Fruit fly (Drosophila melanogaster) whole organism, embryonic: Measurements from ENCODE around the gene CG14960.

ENCODE experiments used
- Abd-B ChIP-seq: fragments of 200-800 bp; sonication (Bioruptor generic); optimal IDR thresholded peaks from 2 replicates; lab custom pipeline; 2018; ENCODE audit warnings: missing biosample characterization, mild to moderate bottlenecking, missing genetic modification characterization, moderate library complexity
- CG10209 ChIP-seq: fragments of 200-800 bp; sonication (Bioruptor generic); optimal IDR thresholded peaks from 3 replicates; lab custom pipeline; 2017; ENCODE audit warnings: missing biosample characterization, mild to moderate bottlenecking, missing genetic modification characterization, missing genetic modification reagents
- CG12071 ChIP-seq: fragments of 200-800 bp; sonication (Bioruptor generic); optimal IDR thresholded peaks from 3 replicates; lab custom pipeline; 2018; ENCODE audit warnings: missing biosample characterization, mild to moderate bottlenecking, missing genetic modification characterization
- CG12299 ChIP-seq: fragments of 200-800 bp; sonication (Bioruptor generic); optimal IDR thresholded peaks from 2 replicates; lab custom pipeline; 2018; ENCODE audit warnings: missing biosample characterization, mild to moderate bottlenecking, missing genetic modification characterization
- CG12769 ChIP-seq: fragments of 200-800 bp; sonication (Bioruptor generic); optimal IDR thresholded peaks from 2 replicates; lab custom pipeline; 2019; ENCODE audit warnings: missing biosample characterization, mild to moderate bottlenecking, missing genetic modification characterization, moderate library complexity
- CG14710 ChIP-seq: fragments of 200-800 bp; sonication (Bioruptor generic); optimal IDR thresholded peaks from 3 replicates; lab custom pipeline; 2019; ENCODE audit warnings: missing biosample characterization, mild to moderate bottlenecking, missing genetic modification characterization, moderate library complexity
- CG14860 ChIP-seq: fragments of 200-800 bp; sonication (Bioruptor generic); IDR thresholded peaks from 3 replicates; pipeline ENCODE4 v1.3.6; 2022; ENCODE audit warnings: missing biosample characterization, missing genetic modification characterization; ENCODE audit not compliant: partially characterized antibody
- CG14965 ChIP-seq: fragments of 200-800 bp; sonication (Bioruptor generic); optimal IDR thresholded peaks from 2 replicates; lab custom pipeline; 2016; ENCODE audit warnings: missing biosample characterization, missing genetic modification characterization, borderline replicate concordance
- CG17328 ChIP-seq: fragments of 200-800 bp; sonication (Bioruptor generic); IDR thresholded peaks from 2 replicates; pipeline ENCODE4 v1.3.6; 2022; ENCODE audit warnings: missing biosample characterization, missing genetic modification characterization
- CG30020 ChIP-seq: fragments of 200-800 bp; optimal IDR thresholded peaks from 2 replicates; lab custom pipeline; 2019; ENCODE audit warnings: missing biosample characterization, mild to moderate bottlenecking, missing genetic modification characterization, moderate library complexity
- CG34376 ChIP-seq: fragments of 200-800 bp; sonication (Bioruptor generic); optimal IDR thresholded peaks from 2 replicates; lab custom pipeline; 2018; ENCODE audit warnings: missing biosample characterization, mild to moderate bottlenecking, missing genetic modification characterization
- CG4424 ChIP-seq: fragments of 200-800 bp; sonication (Bioruptor generic); optimal IDR thresholded peaks from 3 replicates; lab custom pipeline; 2016; ENCODE audit warnings: missing biosample characterization, missing genetic modification characterization
- CG5953 ChIP-seq: fragments of 200-800 bp; sonication (Bioruptor generic); IDR thresholded peaks from 2 replicates; pipeline ENCODE4 v1.3.6; 2022; ENCODE audit warnings: missing biosample characterization, missing genetic modification characterization
- CG6654 ChIP-seq: fragments of 200-800 bp; sonication (Bioruptor generic); optimal IDR thresholded peaks from 2 replicates; lab custom pipeline; 2017; ENCODE audit warnings: missing biosample characterization, mild to moderate bottlenecking, missing genetic modification characterization
- CG7963 ChIP-seq: fragments of 200-800 bp; sonication (Bioruptor generic); IDR thresholded peaks from 3 replicates; pipeline ENCODE4 v1.3.6; 2022; ENCODE audit warnings: missing biosample characterization, missing genetic modification characterization; ENCODE audit not compliant: partially characterized antibody
- CG8290 ChIP-seq, 3 experiments: fragments of 200-800 bp; sonication (Bioruptor generic); optimal IDR thresholded peaks; 2 replicates each; lab custom pipeline; 2016 to 2019; ENCODE audit warnings: missing biosample characterization in 3 of 3, missing genetic modification characterization in 3 of 3, mild to moderate bottlenecking in 2 of 3, moderate library complexity in 1 of 3
- CG9797 ChIP-seq: fragments of 200-800 bp; sonication (Bioruptor generic); optimal IDR thresholded peaks from 3 replicates; lab custom pipeline; 2018; ENCODE audit warnings: missing biosample characterization, mild to moderate bottlenecking, missing genetic modification characterization
- CTCF ChIP-seq: fragments of 200-800 bp; sonication (Bioruptor generic); optimal IDR thresholded peaks from 2 replicates; lab custom pipeline; 2017; ENCODE audit warnings: missing biosample characterization, mild to moderate bottlenecking, missing genetic modification characterization, moderate library complexity
- Dbx ChIP-seq: fragments of 200-800 bp; sonication (Bioruptor generic); IDR thresholded peaks from 3 replicates; pipeline ENCODE4 v1.3.6; 2022; ENCODE audit warnings: missing biosample characterization, missing genetic modification characterization
- Dll ChIP-seq: fragments of 200-800 bp; sonication (Bioruptor generic); IDR thresholded peaks from 4 replicates; pipeline ENCODE4 v1.3.6; 2022; ENCODE audit warnings: missing biosample characterization, missing genetic modification characterization; ENCODE audit not compliant: partially characterized antibody
- Doc3 ChIP-seq: fragments of 200-800 bp; sonication (Bioruptor generic); IDR thresholded peaks from 3 replicates; pipeline ENCODE4 v1.3.6; 2022; ENCODE audit warnings: missing biosample characterization, missing genetic modification characterization; ENCODE audit not compliant: partially characterized antibody
- Dref ChIP-seq: fragments of 200-800 bp; sonication (Bioruptor generic); IDR thresholded peaks from 2 replicates; pipeline ENCODE4 v1.3.6; 2022; ENCODE audit warnings: missing biosample characterization, missing genetic modification characterization
- Elba2 ChIP-seq: fragments of 200-800 bp; sonication (Bioruptor generic); optimal IDR thresholded peaks from 3 replicates; lab custom pipeline; 2016; ENCODE audit warnings: missing biosample characterization, missing genetic modification characterization
- HHEX ChIP-seq: fragments of 200-800 bp; sonication (Bioruptor generic); optimal IDR thresholded peaks from 3 replicates; lab custom pipeline; 2017; ENCODE audit warnings: missing biosample characterization, mild to moderate bottlenecking, missing genetic modification characterization, missing genetic modification reagents
- HLH4C ChIP-seq: fragments of 200-800 bp; sonication (Bioruptor generic); IDR thresholded peaks from 3 replicates; pipeline ENCODE4 v1.3.6; 2022; ENCODE audit warnings: missing biosample characterization, missing genetic modification characterization; ENCODE audit not compliant: partially characterized antibody
- Hey ChIP-seq: fragments of 200-800 bp; sonication (Bioruptor generic); optimal IDR thresholded peaks from 3 replicates; lab custom pipeline; 2018; ENCODE audit warnings: missing biosample characterization, mild to moderate bottlenecking, missing genetic modification characterization
- Jarid2 ChIP-seq: fragments of 200-800 bp; sonication (Bioruptor generic); optimal IDR thresholded peaks from 3 replicates; lab custom pipeline; 2017; ENCODE audit warnings: mild to moderate bottlenecking, missing biosample characterization, missing genetic modification reagents, missing genetic modification characterization
- Meics ChIP-seq: fragments of 200-800 bp; sonication (Bioruptor generic); optimal IDR thresholded peaks from 2 replicates; lab custom pipeline; 2017; ENCODE audit warnings: missing biosample characterization, mild to moderate bottlenecking, missing genetic modification characterization
- Mes4 ChIP-seq: fragments of 200-800 bp; sonication (Bioruptor generic); optimal IDR thresholded peaks from 2 replicates; lab custom pipeline; 2016; ENCODE audit warnings: missing biosample characterization, missing genetic modification characterization
- Myb ChIP-seq: fragments of 200-800 bp; sonication (Bioruptor generic); optimal IDR thresholded peaks from 2 replicates; lab custom pipeline; 2016; ENCODE audit warnings: missing biosample characterization, missing genetic modification characterization
- dm ChIP-seq: fragments of 200-800 bp; sonication (Bioruptor generic); optimal IDR thresholded peaks from 3 replicates; lab custom pipeline; 2016; ENCODE audit warnings: missing biosample characterization, missing genetic modification characterization
- eve ChIP-seq, 2 experiments: fragments of >200 bp; optimal IDR thresholded peaks; 2 replicates each; lab custom pipeline; 2017; ENCODE audit warnings: missing biosample characterization in 2 of 2, missing genetic modification characterization in 2 of 2
- fd64A ChIP-seq: fragments of 200-800 bp; sonication (Bioruptor generic); optimal IDR thresholded peaks from 3 replicates; lab custom pipeline; 2018; ENCODE audit warnings: missing biosample characterization, mild to moderate bottlenecking, missing genetic modification characterization
- ind ChIP-seq: fragments of 200-800 bp; sonication (Bioruptor generic); optimal IDR thresholded peaks from 3 replicates; lab custom pipeline; 2016; ENCODE audit warnings: missing biosample characterization, missing genetic modification characterization
- lov ChIP-seq, 2 experiments: fragments of 200-800 bp in 1 of 2; fragments of >200 bp in 1 of 2; sonication (Bioruptor generic) in 1 of 2; IDR thresholded peaks in 1 of 2; optimal IDR thresholded peaks in 1 of 2; 2 replicates in 1 of 2; 3 replicates in 1 of 2; pipeline versions ENCODE4 v1.3.6 to Lab custom; 2017 to 2022; ENCODE audit warnings: missing biosample characterization in 1 of 2, missing genetic modification characterization in 1 of 2
- nerfin-1 ChIP-seq: fragments of 200-800 bp; sonication (Bioruptor generic); optimal IDR thresholded peaks from 3 replicates; lab custom pipeline; 2019; ENCODE audit warnings: missing biosample characterization, mild to moderate bottlenecking, missing genetic modification characterization, moderate library complexity
- nom ChIP-seq: fragments of 200-800 bp; sonication (Bioruptor generic); optimal IDR thresholded peaks from 2 replicates; lab custom pipeline; 2017; ENCODE audit warnings: missing biosample characterization, missing genetic modification characterization, mild to moderate bottlenecking, moderate library complexity, missing genetic modification reagents
- slp2 ChIP-seq: fragments of 200-800 bp; sonication (Bioruptor generic); optimal IDR thresholded peaks from 2 replicates; lab custom pipeline; 2016; ENCODE audit warnings: missing biosample characterization, missing genetic modification characterization
- stwl ChIP-seq: fragments of 200-800 bp; sonication (Bioruptor generic); optimal IDR thresholded peaks from 3 replicates; lab custom pipeline; 2018; ENCODE audit warnings: missing biosample characterization, mild to moderate bottlenecking, missing genetic modification characterization, moderate library complexity
- tgo ChIP-seq: fragments of 200-800 bp; sonication (Bioruptor generic); IDR thresholded peaks from 3 replicates; pipeline ENCODE4 v1.3.6; 2022; ENCODE audit warnings: missing biosample characterization, missing genetic modification characterization
- tll ChIP-seq, 2 experiments: fragments of 200-800 bp in 1 of 2; fragments of >200 bp in 1 of 2; sonication (Bioruptor generic) in 1 of 2; optimal IDR thresholded peaks; 2 replicates each; lab custom pipeline; 2017 to 2019; ENCODE audit warnings: missing biosample characterization in 2 of 2, missing genetic modification characterization in 2 of 2, mild to moderate bottlenecking in 1 of 2, moderate library complexity in 1 of 2
- tna ChIP-seq: fragments of 200-800 bp; sonication (Bioruptor generic); IDR thresholded peaks from 2 replicates; pipeline ENCODE4 v1.3.6; 2022; ENCODE audit warnings: missing biosample characterization, missing genetic modification characterization; ENCODE audit not compliant: partially characterized antibody
- trem ChIP-seq: fragments of 200-800 bp; optimal IDR thresholded peaks from 3 replicates; lab custom pipeline; 2019; ENCODE audit warnings: missing biosample characterization, mild to moderate bottlenecking, missing genetic modification characterization, moderate library complexity
- tx ChIP-seq: fragments of 200-800 bp; sonication (Bioruptor generic); optimal IDR thresholded peaks from 2 replicates; lab custom pipeline; 2016; ENCODE audit warnings: missing biosample characterization, missing genetic modification characterization
- vnd ChIP-seq: fragments of 200-800 bp; sonication (Bioruptor generic); IDR thresholded peaks from 3 replicates; pipeline ENCODE4 v1.3.6; 2022; ENCODE audit warnings: missing biosample characterization, missing genetic modification characterization; ENCODE audit not compliant: partially characterized antibody
- wdn ChIP-seq: fragments of 200-800 bp; sonication (Bioruptor generic); IDR thresholded peaks from 2 replicates; pipeline ENCODE4 v1.3.6; 2022; ENCODE audit warnings: missing biosample characterization, missing genetic modification characterization

Gene CG14960

dm6 chr3L:3303534-3304459 is 33.0 kb downstream of the CG14960 start, which contains the start of gene ZnT63C (continued):
- TF ChIP-seq CG9797 (GFP tag; lab: Kevin White, UChicago) (peak; percentile 82), tx (GFP tag; lab: Kevin White, UChicago) (no peak), tll (GFP tag; optimal IDR thresholded peaks at IDR 0.05; lab: Kevin White, UChicago) (no peak), wdn (GFP tag; lab: Robert Waterston, UW) (0 out of 2 replicates have a peak, but pooled peaks have one; percentile 6), Doc3 (GFP tag; lab: Robert Waterston, UW) (peak; percentile 73), Dbx (GFP tag; lab: Robert Waterston, UW) (peak; percentile 38; the same call in 1 of the 3 replicates), lov (optimal IDR thresholded peaks at IDR 0.05; lab: Kevin White, UChicago) (no peak), lov (GFP tag; IDR thresholded peaks at IDR 0.05; lab: Robert Waterston, UW) (no peak), CG5953 (GFP tag; lab: Robert Waterston, UW) (0 out of 2 replicates have a peak, but pooled peaks have one; percentile 23), CG12071 (GFP tag; lab: Kevin White, UChicago) (peak; percentile 4), CG30020 (peak; percentile 18), Myb (peak; percentile 97), tgo (no peak), CG8290 (GFP tag; optimal IDR thresholded peaks at IDR 0.05; lab: Kevin White, UChicago) (no peak), CG8290 (tag; optimal IDR thresholded peaks at IDR 0.05; lab: Kevin White, UChicago) (peak in 1 of 2 experiments; percentile 30), nerfin-1 (tag; lab: Kevin White, UChicago) (peak; percentile 99), CG6654 (no peak), CG14860 (peak; percentile 88), slp2 (no peak), Dref (GFP tag; lab: Robert Waterston, UW) (peak; percentile 84), Mes4 (GFP tag; lab: Kevin White, UChicago) (no peak), CG4424 (no peak), CG14710 (tag; lab: Kevin White, UChicago) (no peak), Elba2 (GFP tag; lab: Kevin White, UChicago) (no peak), CG7963 (GFP tag; lab: Robert Waterston, UW) (peak; percentile 89), Meics (GFP tag; lab: Kevin White, UChicago) (peak; percentile 8), dm (GFP tag; lab: Kevin White, UChicago) (peak; percentile 21), Dll (GFP tag; lab: Robert Waterston, UW) (peak; percentile 82), CTCF (GFP tag; lab: Kevin White, UChicago) (peak; percentile 2), Jarid2 (GFP tag; lab: Kevin White, UChicago) (peak; percentile 81), HLH4C (GFP tag; lab: Robert Waterston, UW) (peak; percentile 97), CG17328 (0 out of 2 replicates have a peak, but pooled peaks have one; percentile 24), trem (tag; lab: Kevin White, UChicago) (peak; percentile 49), CG14965 (GFP tag; lab: Kevin White, UChicago) (no peak), tna (GFP tag; lab: Robert Waterston, UW) (peak; percentile 93), HHEX (GFP tag; lab: Kevin White, UChicago) (no peak), ind (GFP tag; lab: Kevin White, UChicago) (no peak), fd64A (peak; percentile 26), Abd-B (GFP tag; lab: Kevin White, UChicago) (no peak), CG12769 (tag; lab: Kevin White, UChicago) (peak; percentile 54), CG10209 (no peak), vnd (GFP tag; lab: Robert Waterston, UW) (peak; percentile 79), eve (GFP tag; optimal IDR thresholded peaks at IDR 0.05; lab: Kevin White, UChicago) (peak in 1 of 2 experiments; percentile 63), CG12299 (peak; percentile 7), nom (GFP tag; lab: Kevin White, UChicago) (peak; percentile 79), Hey (tag; lab: Kevin White, UChicago) (no peak), stwl (tag; lab: Kevin White, UChicago) (peak; percentile 76), CG34376 (peak; percentile 36)
